Worm (Caenorhabditis elegans) whole organism, L4/young adult: ENCODE results near the gene Y17D7B.10.

Experiments used
- W03F9.2 ChIP-seq: fragments of 150-350 bp; optimal IDR thresholded peaks from 2 replicates; lab custom pipeline; 2014; ENCODE audit warnings: missing biosample characterization, missing genetic modification characterization
- dao-5 ChIP-seq: sonication (generic microtip); optimal IDR thresholded peaks from 2 replicates; lab custom pipeline; 2016; ENCODE audit warnings: missing genotype, missing genetic modification characterization, moderate library complexity, missing compliant biosample characterization
- him-1 ChIP-seq: sonication (generic microtip); optimal IDR thresholded peaks from 2 replicates; lab custom pipeline; 2016; ENCODE audit warnings: missing genotype, missing genetic modification reagents, missing genetic modification characterization, missing compliant biosample characterization

DNA sequence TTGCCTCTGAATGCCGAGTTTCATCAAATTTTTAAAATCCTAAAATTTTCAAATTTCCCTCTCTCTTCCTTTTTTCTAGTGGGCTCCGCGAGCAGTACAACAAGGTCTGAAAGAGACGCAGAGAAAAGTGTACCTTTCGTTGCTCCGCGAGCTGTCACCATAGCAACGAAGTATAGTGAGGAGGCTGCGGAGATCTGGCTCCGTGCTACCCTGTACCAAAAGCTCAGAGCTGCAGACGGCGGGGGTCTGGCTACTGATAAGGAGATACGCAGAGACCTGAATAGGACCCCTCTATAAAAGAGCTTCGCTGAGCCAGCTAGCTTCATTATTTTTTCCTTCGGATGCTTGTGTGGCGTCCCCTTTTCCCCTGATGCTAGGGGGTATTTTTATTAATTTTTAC is at the start of gene Y17D7B.10:
- TF ChIP-seq W03F9.2 (tag; lab: Kevin White, UChicago): no peak
- TF ChIP-seq him-1: no peak
- TF ChIP-seq dao-5 (tag; lab: Kevin White, UChicago): no peak
